Worm (Caenorhabditis elegans): ENCODE results near the gene Y42A5A.1.
A peak's percentile ranks its signal among the peaks of the same experiment; 100 is the strongest.

Y42A5A.1 gene

DNA sequence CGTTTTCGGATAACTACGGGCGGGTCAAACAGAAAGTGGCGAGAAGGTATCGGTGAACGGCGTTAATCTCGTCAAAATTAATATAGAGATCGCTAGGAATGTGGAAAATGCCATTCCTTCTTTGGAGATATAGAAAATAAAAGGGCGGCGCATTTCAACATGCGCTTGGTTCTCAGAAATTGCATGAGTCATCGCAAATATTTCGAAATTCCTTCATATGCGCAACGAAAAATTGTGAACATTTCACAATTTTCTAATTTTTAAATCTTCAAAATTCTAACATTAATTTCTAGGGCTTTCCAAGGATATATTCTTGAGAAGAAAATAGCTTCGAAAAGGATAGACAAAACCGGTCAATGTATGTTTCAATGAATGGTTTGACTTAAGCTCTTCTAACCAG is 8.9 kb upstream of the Y42A5A.1 start:
- TF ChIP-seq nhr-12 (tag; optimal IDR thresholded peaks at IDR 0.05), result no peak
- TF ChIP-seq nhr-237 (tag; optimal IDR thresholded peaks at IDR 0.05), result no peak
- TF ChIP-seq drap-1 (GFP tag; optimal IDR thresholded peaks at IDR 0.05), result no peak
- no peak for TF ChIP-seq lsy-2 (tag; optimal IDR thresholded peaks at IDR 0.05)
- TF ChIP-seq flh-1 (GFP tag; optimal IDR thresholded peaks at IDR 0.05), result no peak
- TF ChIP-seq mep-1 (tag; optimal IDR thresholded peaks at IDR 0.05), result no peak
- TF ChIP-seq sptf-1 (tag; optimal IDR thresholded peaks at IDR 0.05), result no peak
- no peak for TF ChIP-seq ces-1 (GFP tag; optimal IDR thresholded peaks at IDR 0.05)
- TF ChIP-seq ztf-11 (tag; optimal IDR thresholded peaks at IDR 0.05), result no peak

DNA sequence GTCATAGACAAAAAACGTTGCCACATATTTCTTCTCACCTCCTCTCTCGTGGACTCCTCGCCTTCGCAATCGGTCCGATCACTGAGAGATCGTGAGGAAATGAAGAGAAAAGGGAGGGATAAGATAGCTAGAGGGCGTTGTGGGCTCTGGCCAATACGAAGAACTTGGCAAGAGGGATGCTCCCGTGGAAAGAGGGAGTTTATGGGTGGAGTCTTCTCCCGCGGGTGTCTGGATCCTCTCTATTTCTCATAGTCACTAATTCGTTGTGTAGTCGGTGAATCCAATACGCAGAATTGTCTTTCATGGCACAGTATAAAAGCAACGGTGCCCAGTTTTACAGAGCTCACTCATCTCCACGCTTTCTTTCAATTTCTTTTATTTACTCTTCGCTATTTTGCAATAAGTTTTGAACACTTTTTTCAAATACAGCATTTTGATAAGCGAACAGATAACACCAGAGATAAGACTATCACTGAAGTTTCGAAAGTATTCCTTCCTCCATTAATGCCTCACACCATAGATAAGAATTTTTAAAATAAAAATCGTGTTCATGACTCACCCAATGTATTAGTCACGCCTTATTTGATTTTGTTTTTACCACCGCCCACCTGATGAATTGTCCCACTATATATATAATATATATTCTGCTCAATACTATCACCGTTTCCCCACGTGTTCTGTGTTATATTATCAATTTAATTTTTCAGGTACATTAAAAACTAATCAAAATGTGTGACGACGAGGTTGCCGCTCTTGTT is 7.2 kb upstream of the Y42A5A.1 start, which contains the start of gene act-1:
TSS of gene act-1 (plus strand) at position 708 of the 758 bp plus-strand sequence.
- TF ChIP-seq unc-39 (tag; optimal IDR thresholded peaks at IDR 0.05) (no peak), blmp-1 (tag; optimal IDR thresholded peaks at IDR 0.05) (no peak), ceh-43 (GFP tag; optimal IDR thresholded peaks at IDR 0.05) (no peak), lsy-2 (tag; optimal IDR thresholded peaks at IDR 0.05) (no peak), sptf-1 (tag; optimal IDR thresholded peaks at IDR 0.05) (peak; percentile 21), tbx-8 (GFP tag; optimal IDR thresholded peaks at IDR 0.05) (no peak), unc-120 (tag; optimal IDR thresholded peaks at IDR 0.05; ENCODE audit: poor library complexity, severe bottlenecking) (peak; percentile 95), unc-62 (GFP tag; optimal IDR thresholded peaks at IDR 0.05) (peak; percentile 32), sem-2 (GFP tag; optimal IDR thresholded peaks at IDR 0.05) (no peak), cnd-1 (tag; optimal IDR thresholded peaks at IDR 0.05) (no peak), M03D4.4 (tag; optimal IDR thresholded peaks at IDR 0.05) (peak; percentile 43), ceh-83 (GFP tag; optimal IDR thresholded peaks at IDR 0.05) (no peak), drap-1 (GFP tag; optimal IDR thresholded peaks at IDR 0.05) (no peak), ztf-11 (tag; optimal IDR thresholded peaks at IDR 0.05) (no peak), bed-3 (GFP tag; optimal IDR thresholded peaks at IDR 0.05) (no peak), ham-2 (GFP tag; optimal IDR thresholded peaks at IDR 0.05) (no peak), nhr-2 (tag; optimal IDR thresholded peaks at IDR 0.05) (no peak), hlh-1 (tag; optimal IDR thresholded peaks at IDR 0.05) (peak; percentile 40), flh-1 (GFP tag; optimal IDR thresholded peaks at IDR 0.05) (no peak), ces-1 (GFP tag; optimal IDR thresholded peaks at IDR 0.05) (no peak), snpc-4 (tag; optimal IDR thresholded peaks at IDR 0.05) (no peak)

DNA sequence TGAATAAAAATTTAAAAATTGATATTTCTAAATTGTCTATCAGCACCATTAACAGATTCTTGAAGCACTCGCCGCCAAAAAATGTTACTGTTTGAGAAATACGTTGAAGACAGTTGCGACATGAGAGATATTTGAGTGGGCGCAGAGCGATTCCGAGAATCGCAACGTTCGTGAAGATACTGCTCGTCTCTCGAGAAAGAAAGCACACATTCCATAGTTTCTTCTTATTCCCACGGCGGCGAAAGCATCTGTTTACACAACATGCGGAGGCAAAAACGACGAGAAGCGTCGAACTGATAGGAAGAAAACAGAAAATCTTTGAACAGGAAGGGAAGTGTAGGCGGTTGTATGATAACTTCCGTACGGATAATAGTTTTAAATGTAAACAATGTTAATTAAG is 5.3 kb upstream of the Y42A5A.1 start:
- no peak for TF ChIP-seq flh-1 (GFP tag; optimal IDR thresholded peaks at IDR 0.05)
- TF ChIP-seq lsy-2 (tag; optimal IDR thresholded peaks at IDR 0.05), result no peak
- TF ChIP-seq drap-1 (GFP tag; optimal IDR thresholded peaks at IDR 0.05), result no peak
- no peak for TF ChIP-seq bed-3 (GFP tag; optimal IDR thresholded peaks at IDR 0.05)
- no peak for TF ChIP-seq sem-2 (GFP tag; optimal IDR thresholded peaks at IDR 0.05)
- TF ChIP-seq elt-3 (tag; optimal IDR thresholded peaks at IDR 0.05), result no peak
- TF ChIP-seq unc-120 (tag; optimal IDR thresholded peaks at IDR 0.05; ENCODE audit: poor library complexity, severe bottlenecking), result peak; percentile 90
- TF ChIP-seq sptf-1 (tag; optimal IDR thresholded peaks at IDR 0.05), result no peak
- TF ChIP-seq ces-1 (GFP tag; optimal IDR thresholded peaks at IDR 0.05), result no peak
- no peak for TF ChIP-seq unc-39 (tag; optimal IDR thresholded peaks at IDR 0.05)
- peak; percentile 54 for TF ChIP-seq pha-4 (tag; optimal IDR thresholded peaks at IDR 0.05)
- TF ChIP-seq mab-5 (tag; optimal IDR thresholded peaks at IDR 0.05), result no peak
- peak; percentile 76 for TF ChIP-seq hlh-1 (tag; optimal IDR thresholded peaks at IDR 0.05)
- TF ChIP-seq ceh-43 (GFP tag; optimal IDR thresholded peaks at IDR 0.05), result no peak
- no peak for TF ChIP-seq nhr-12 (tag; optimal IDR thresholded peaks at IDR 0.05)
- TF ChIP-seq elt-1 (tag; optimal IDR thresholded peaks at IDR 0.05; ENCODE audit: borderline replicate concordance, insufficient read depth), result no peak
- no peak for TF ChIP-seq ceh-83 (GFP tag; optimal IDR thresholded peaks at IDR 0.05)
- no peak for TF ChIP-seq lin-13 (tag; optimal IDR thresholded peaks at IDR 0.05)
- no peak for TF ChIP-seq ham-2 (GFP tag; optimal IDR thresholded peaks at IDR 0.05)
- no peak for TF ChIP-seq nhr-2 (tag; optimal IDR thresholded peaks at IDR 0.05)
- no peak for TF ChIP-seq tbx-8 (GFP tag; optimal IDR thresholded peaks at IDR 0.05)
- TF ChIP-seq M03D4.4 (tag; optimal IDR thresholded peaks at IDR 0.05), result peak; percentile 27
- TF ChIP-seq ceh-39 (tag; optimal IDR thresholded peaks at IDR 0.05), result no peak
- no peak for TF ChIP-seq snpc-4 (tag; optimal IDR thresholded peaks at IDR 0.05)
- no peak for TF ChIP-seq nhr-28 (tag; optimal IDR thresholded peaks at IDR 0.05)
- no peak for TF ChIP-seq zip-8 (tag; optimal IDR thresholded peaks at IDR 0.05)
- TF ChIP-seq mep-1 (tag; optimal IDR thresholded peaks at IDR 0.05), result peak; percentile 36
- TF ChIP-seq blmp-1 (tag; optimal IDR thresholded peaks at IDR 0.05), result no peak
- peak; percentile 50 for TF ChIP-seq nhr-237 (tag; optimal IDR thresholded peaks at IDR 0.05)
- TF ChIP-seq mls-2 (tag; optimal IDR thresholded peaks at IDR 0.05), result no peak
- no peak for TF ChIP-seq nhr-76 (tag; optimal IDR thresholded peaks at IDR 0.05)
- peak; percentile 58 for TF ChIP-seq unc-62 (GFP tag; optimal IDR thresholded peaks at IDR 0.05)
- TF ChIP-seq lin-32 (GFP tag; optimal IDR thresholded peaks at IDR 0.05), result no peak
- TF ChIP-seq cnd-1 (tag; optimal IDR thresholded peaks at IDR 0.05), result no peak
- TF ChIP-seq ztf-11 (tag; optimal IDR thresholded peaks at IDR 0.05), result no peak
